Worm (Caenorhabditis elegans) whole organism, dauer: ENCODE results near the gene C35A11.4.

ENCODE experiments used
- unc-62 ChIP-seq: sonication (generic microtip); optimal IDR thresholded peaks from 2 replicates; lab custom pipeline; 2017; ENCODE audit warnings: missing biosample characterization, missing genetic modification reagents, missing genetic modification characterization

C35A11.4 gene

DNA sequence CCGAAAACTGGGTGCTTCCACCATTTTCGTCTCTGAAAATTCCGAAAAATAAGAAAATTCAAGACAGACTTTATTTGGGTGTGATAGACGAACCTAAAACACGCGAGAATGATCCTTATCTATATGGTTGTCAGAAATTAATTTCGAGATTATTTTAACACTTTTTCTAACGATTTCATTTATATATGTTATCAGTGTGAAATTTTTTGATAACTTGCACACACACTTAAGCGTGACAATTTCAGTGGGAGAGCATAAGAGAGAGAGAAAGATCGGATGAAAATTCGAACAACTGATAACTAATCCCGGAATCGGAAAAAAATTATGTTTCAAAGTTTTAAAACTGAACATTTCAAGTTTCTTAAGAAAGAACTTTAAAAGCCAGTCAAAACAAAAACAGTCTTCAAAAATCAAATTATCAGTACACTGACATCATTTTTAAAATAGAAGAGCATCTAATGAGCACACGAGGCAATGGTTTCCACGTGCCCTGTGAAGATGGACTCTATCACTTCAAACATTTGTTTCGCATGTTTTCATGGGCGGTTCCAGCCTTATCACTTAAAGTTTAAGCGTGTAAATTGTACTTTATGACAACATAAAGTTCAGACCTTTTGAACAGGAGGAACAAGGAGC lies at the start of gene C35A11.4:
C35A11.4 (minus strand) TSS at position 156 of the 636 bp plus-strand sequence.
- no peak for TF ChIP-seq unc-62

DNA sequence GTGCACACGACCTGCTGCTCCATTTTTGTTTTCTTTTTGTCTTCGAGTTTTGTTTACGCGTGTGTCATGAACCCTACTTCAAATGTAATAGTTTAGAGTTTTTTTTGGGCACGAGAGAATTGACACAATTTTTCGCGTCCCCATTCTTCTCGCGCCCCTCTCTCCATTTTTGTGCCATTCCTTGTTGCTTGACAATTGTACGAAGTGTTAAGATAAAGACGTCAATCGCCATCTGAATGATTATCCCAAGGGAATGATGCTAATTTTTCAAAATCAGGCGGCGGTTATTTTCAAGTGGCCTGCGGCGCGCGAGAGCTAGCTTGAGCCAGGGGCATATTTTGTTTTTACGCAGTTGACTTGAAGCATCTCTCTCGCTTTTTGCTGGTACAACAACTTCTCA lies 49.4 kb upstream of the C35A11.4 start:
- no peak for TF ChIP-seq unc-62

DNA sequence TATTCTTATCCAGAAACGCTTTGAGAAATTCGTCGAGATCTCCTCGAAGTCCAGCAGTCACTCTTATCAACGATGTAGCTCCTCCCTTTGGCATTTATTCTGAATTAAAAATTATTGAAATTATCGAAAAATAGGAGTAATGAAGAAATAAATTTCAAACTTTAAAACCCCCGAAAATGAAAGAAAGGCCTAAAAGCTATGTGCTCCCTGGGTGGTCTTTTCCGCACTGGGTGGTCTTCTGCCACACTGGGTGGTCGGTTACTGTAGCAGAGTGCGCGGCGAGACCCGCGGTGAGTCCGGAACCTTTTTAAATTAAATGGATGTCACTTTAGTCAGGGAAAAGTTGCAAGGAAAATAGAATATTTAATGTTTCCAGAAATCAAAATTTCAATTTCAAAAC lies 46.1 kb upstream of the C35A11.4 start, which contains the start of gene snpc-1.3:
snpc-1.3 (minus strand) TSS at position 101 of the 400 bp plus-strand sequence.
- no peak for TF ChIP-seq unc-62

DNA sequence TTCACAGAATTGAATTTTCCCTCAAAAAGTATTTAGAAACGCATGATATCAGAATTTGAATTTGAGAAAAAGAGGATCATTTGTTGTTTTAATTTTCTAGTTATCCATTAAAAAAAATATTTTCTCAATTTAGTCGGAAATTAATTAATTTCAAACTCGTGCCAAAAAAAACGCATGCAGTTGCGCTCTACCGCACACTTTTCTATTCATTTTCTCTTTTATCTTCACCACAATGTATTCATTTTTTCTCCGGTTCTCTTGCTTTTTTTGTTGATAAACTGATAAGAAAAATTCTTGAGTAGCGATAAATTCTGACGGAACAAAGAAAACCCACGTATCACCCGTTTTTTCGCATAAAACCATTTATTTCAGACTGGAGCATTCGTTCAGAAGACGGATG lies 40.1 kb upstream of the C35A11.4 start, which contains the start of gene acl-6:
acl-6 (plus strand) TSS at position 367 of the 400 bp plus-strand sequence.
- no peak for TF ChIP-seq unc-62

DNA sequence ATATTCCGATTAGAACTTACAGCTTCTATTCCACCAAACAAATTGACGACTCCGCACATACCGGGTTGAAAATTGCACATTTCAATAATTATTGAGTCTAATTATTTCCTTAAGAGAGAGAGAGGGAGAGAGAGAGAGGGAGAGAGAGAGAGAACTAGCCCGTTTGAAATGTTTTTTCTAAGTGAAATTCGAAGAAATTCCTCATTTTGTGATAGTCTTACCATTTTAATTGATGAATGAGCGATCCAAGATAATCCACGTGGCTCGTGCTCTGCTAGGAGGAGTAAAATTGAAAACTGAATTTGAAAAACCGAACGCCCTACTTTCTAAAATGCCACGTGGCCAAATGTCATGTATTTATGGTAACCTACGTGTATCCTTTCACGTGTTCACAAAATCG lies 39.6 kb upstream of the C35A11.4 start, which contains the start of gene F08F3.8:
F08F3.8 (minus strand) TSS at position 101 of the 400 bp plus-strand sequence.
- no peak for TF ChIP-seq unc-62

DNA sequence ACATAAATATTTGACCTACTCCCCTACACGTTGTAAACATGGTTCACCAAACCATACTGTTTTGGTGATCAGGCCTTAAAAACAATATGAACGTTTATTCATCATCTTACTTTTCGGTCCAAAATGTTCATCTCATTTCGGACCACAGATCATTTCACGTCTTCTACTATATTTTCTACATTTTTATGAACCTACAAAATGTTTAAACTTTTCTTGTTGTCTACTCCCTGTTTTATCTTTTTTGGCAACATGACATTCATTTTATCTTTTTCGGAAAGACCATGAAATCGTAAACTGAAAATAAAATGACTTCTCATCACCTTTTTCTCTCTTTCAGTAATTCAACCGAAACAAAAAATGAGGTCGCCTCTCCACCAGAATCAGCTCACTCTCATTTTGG lies 34.9 kb upstream of the C35A11.4 start, which contains the start of gene rhr-1:
rhr-1 (plus strand) TSS at position 301 of the 400 bp plus-strand sequence.
- TF ChIP-seq unc-62: no peak

DNA sequence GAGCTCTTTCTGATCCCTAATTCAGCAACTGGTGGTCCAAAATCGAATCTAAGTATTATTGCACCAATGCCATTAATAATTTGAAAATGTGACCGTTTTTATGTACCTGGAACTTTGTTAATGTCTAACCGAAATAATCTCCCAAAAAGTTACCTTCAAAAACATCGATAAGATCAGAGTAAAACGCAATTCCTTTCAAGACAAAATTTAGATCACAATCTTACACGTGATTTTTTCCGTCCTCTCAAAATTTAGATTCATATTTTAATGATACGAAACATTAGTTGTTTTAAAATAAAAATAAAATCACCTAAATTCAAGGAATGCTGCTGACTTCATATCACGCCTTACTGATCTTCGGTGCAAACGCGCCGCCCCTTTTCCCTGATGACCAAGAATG lies 33.4 kb upstream of the C35A11.4 start:
- TF ChIP-seq unc-62: no peak

DNA sequence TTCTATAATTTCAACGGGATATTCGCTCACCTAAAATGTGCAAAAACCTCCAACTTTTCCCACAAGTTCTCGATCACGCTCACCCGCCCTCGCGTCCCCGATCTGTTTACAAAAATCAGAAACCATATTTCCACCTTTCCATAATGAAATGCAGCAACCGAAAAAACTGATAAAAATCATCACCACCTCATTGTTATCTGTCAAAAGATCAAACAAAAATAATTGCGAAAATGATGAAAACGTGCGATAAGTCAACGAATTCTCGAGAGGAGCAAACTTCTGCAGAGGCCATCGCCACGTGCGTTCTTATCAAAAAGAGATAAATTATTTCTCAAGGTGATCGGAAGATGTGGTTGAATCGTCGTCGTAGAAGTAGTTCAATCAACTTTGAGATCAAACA lies 32.1 kb upstream of the C35A11.4 start:
- no peak for TF ChIP-seq unc-62

DNA sequence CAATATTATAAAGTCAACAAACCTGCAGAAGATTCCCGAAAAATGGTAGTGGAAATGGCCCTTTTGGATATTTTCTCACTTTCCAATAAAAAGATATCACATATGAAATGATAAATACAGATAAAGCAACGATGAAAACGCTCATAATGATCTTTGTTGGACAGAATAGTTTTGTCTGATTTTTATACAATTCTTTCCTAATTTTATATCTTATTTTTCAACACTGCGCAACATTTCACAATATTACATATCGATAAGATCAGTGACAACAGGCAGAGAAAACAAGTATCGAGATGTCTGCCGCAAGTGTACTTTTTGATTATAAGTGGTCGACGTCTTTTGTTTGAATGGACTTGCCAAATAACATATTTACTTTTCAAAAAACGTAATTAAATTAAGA lies 30.2 kb upstream of the C35A11.4 start, which contains the start of gene cyp-14A5:
cyp-14A5 (minus strand) TSS at position 163 of the 400 bp plus-strand sequence.
- no peak for TF ChIP-seq unc-62

DNA sequence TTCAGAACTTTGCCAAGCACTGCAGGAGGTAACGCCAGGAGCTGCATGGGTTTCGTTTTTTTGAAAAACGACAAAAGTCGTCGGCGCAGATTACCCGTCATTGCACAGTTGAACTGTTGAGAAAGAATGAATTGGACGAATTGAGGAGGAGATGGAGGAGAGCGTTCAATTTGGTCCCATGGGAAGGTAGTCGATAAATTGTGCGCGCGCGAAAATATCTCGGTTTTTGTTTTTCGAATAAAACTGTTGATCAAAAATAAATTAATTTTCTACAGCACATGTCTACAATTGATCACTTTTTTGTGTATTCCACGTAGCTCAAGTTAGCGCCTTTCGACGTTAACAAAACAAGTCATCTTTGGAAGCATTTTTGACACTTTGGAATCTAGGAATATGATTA lies 27.0 kb upstream of the C35A11.4 start, which contains the start of gene F08F3.6:
F08F3.6 (minus strand) TSS at position 153 of the 400 bp plus-strand sequence.
- no peak for TF ChIP-seq unc-62

DNA sequence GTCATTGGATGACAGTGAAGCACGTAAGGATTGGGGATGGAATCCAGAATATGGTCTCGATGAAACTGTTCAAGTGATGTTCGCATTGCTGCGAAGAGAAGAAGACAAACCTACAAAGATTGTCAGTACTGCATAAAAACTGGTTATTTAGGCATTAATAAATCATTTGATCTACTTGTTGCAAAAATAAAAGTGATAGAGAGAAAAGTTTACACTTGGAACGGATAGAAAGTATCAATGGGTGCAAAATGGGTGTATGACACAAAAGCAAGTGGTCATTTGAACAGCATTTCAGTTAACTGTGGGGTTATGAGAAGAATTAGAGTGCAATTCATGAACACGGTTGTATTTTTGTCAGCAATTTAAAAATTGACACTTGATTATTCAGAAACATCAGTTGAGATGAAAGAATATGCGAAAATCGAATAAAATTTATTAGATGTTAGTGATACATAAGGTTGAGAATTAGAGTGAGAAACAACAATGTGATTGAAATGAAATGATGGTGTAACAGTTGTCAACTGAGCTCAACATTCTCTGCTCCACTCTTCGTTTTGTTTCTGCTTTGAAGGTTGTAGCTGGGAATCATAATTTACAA lies 20.0 kb upstream of the C35A11.4 start, which contains the start of gene F08F3.10:
F08F3.10 (plus strand) TSS at position 548 of the 598 bp plus-strand sequence.
- TF ChIP-seq unc-62: no peak

DNA sequence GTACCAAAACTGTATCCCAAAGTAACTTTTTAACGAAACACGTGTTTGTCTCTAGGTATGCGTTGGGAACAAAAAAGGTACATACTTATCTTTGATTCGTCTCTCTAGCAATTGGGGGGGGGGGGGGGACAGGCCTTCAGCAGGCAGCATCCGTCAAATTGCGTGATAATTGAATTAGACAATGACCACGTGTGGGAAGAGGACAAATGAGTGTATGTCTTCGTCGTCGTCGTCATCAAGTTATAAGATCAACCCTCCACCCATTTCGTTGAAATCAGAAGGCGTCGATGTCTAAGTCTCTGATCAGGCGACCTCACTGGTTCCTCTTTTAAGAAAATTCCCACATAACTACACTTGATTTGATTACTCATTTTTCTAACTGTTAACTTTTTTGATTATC lies 17.7 kb upstream of the C35A11.4 start, which contains the start of gene F08F3.4:
F08F3.4 (plus strand) TSS at position 277 of the 400 bp plus-strand sequence.
- no peak for TF ChIP-seq unc-62

DNA sequence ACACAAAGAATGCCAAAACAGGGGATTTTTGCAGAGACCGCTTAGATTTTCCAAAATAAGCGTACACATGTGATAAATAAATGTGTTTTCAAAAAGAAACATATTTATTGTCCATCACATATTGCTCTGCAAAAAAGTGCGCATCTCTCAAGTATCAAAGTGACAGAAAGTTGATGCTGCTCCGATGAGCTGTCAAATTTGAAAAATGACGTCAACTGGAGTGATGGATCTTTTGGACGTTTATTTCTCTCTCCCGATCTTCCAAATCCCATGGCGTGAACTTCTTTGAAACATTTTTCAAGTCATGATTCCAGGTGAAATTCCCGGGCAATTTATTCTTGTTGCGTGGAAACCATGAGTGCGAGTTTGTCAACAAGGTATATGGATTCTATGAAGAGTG lies 16.0 kb upstream of the C35A11.4 start:
- no peak for TF ChIP-seq unc-62

DNA sequence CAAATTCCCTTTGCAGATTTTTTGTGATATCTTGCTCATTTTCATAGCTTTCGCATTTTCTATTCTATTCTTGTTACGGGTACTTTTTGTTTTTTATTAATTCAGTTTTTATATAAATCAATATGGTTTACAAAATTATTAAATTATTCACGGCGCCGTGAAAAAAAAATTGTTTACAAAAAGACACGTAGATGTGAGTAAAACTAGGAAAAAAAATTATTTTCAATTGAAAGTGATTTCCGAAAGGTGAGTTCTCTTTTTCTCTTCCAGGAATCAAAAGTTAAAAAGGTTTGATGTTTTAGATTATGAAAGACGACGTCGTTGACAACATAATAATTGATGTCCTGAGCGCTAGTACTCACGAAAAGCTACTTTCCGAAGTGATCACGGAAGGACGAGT lies 15.3 kb upstream of the C35A11.4 start, which contains the start of gene C25A6.1:
C25A6.1 (plus strand) TSS at position 301 of the 400 bp plus-strand sequence.
- no peak for TF ChIP-seq unc-62

DNA sequence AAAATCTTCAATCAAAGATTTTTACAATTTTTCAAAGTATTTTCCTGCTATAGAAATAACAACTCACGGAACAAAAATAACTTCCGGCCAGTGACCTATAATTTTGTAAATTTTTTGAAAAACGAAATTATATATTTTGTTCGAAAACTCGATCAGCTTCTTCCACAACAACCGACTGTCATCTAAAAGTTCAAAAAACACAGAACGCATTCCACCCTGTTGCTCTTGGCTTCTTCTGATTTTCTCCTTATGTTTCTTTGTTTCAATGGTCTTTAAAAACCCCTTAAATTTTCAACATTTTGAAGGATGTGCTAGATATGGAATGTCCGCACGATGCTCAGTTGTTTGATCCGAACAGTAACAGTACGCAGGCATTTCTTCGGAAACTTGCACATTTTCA lies 12.1 kb upstream of the C35A11.4 start, which contains the start of gene dmsr-7:
dmsr-7 (plus strand) TSS at position 301 of the 400 bp plus-strand sequence.
- no peak for TF ChIP-seq unc-62

DNA sequence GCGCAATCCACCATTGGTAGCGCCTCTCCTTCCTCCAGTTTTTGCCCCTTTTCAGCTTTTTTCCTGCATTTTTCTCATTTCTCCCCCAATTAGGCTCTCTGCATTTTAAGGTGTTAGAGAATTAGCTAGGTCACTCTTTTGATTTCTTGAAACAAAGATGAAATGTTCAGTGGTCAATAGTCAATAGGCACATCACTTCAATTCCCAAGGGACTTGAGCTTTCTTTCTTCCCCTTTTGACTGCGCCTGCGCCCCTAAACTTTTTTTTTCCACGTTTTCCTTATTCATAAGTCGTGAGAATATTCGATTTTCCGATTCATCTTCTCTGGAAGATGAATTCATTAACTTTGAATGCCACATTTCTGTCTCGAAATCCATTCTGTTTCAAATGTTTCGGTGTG lies 11.0 kb upstream of the C35A11.4 start:
- no peak for TF ChIP-seq unc-62

DNA sequence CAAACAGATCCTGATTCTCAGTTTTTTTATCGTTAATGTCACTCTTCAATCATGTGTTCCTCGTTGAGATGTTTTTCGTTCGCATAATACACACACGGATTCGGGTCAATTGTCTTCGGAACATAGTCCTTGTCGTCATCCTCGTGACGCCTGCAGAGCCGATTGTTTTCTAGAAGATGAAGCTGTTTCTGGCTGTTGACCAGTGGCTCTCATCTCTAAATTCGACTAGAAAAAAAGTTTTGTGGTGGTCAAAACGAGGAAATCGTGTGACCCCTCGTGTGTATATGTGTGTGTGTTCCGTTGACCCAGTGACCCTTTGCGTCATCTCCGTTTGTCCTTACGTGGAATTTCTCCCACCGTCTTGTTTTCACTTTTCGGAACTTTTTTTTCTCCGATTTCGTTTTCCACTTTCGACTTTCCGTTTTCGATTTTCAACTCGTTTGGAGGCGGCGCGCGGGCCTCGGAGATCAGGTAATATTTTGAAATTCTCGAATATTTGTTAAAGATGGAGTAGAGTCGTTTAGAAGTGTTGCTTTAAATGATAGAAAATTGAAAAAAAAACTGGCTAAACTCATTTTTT lies 6.9 kb downstream of the C35A11.4 start, which contains the start of gene C35A11.2:
C35A11.2 (plus strand) TSS at position 386 of the 580 bp plus-strand sequence.
- TF ChIP-seq unc-62: no peak
